Fruit fly (Drosophila melanogaster): Measurements from ENCODE around the gene CG43736.
A peak's percentile ranks its signal among the peaks of the same experiment; 100 is the strongest.

Gene CG43736

DNA sequence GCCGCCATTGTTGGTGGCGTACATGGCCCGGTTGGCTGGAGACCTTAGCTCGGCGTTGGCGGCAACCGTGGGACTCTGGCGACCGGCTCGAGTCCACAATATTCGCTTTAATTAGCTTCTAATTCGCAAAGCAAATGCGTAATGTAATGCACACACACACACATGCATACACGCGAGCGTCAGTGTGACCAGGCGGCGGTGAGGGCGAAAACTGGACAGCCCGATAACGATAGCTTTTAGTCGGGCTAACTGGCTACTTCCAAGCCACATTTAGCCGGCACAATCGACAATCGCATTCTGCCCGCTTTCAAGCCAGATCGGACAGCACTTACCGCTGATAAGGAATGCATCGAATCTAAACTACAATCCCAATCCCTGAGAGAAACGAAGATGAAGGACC is 43.0 kb upstream of the CG43736 start, which contains the start of the genes Nf-YC and xit (continued):
- TF ChIP-seq disco-r (GFP tag; optimal IDR thresholded peaks at IDR 0.05), result no peak
- TF ChIP-seq CG6689 (GFP tag; IDR thresholded peaks at IDR 0.05), result no peak
- TF ChIP-seq ERR (GFP tag; optimal IDR thresholded peaks at IDR 0.05), result no peak
- no peak for TF ChIP-seq Atf6 (GFP tag; IDR thresholded peaks at IDR 0.05)
- TF ChIP-seq sens (GFP tag), result no peak
- TF ChIP-seq CG14965 (GFP tag; optimal IDR thresholded peaks at IDR 0.05; ENCODE audit: borderline replicate concordance), result no peak
- no peak for TF ChIP-seq Camta (GFP tag; optimal IDR thresholded peaks at IDR 0.05)
- no peak for TF ChIP-seq Hr3 (GFP tag; optimal IDR thresholded peaks at IDR 0.05)
- TF ChIP-seq Myb (GFP tag; optimal IDR thresholded peaks at IDR 0.05), result peak; percentile 21
- no peak for TF ChIP-seq sc (optimal IDR thresholded peaks at IDR 0.05)
- TF ChIP-seq sc (GFP tag; optimal IDR thresholded peaks at IDR 0.05), result no peak
- peak; percentile 80 for TF ChIP-seq gfzf (GFP tag; optimal IDR thresholded peaks at IDR 0.05)
- TF ChIP-seq CG10654 (GFP tag; optimal IDR thresholded peaks at IDR 0.05), result no peak
- TF ChIP-seq tio (GFP tag; optimal IDR thresholded peaks at IDR 0.05), result no peak
- no peak for TF ChIP-seq NK7.1 (GFP tag; optimal IDR thresholded peaks at IDR 0.05)
- no peak for TF ChIP-seq fd102C (GFP tag; optimal IDR thresholded peaks at IDR 0.05)
- peak; percentile 32; the same call in 1 of the 4 replicates for TF ChIP-seq Dll (GFP tag; IDR thresholded peaks at IDR 0.05; ENCODE audit: partially characterized antibody)
- TF ChIP-seq CG9215 (GFP tag; IDR thresholded peaks at IDR 0.05), result no peak
- TF ChIP-seq fd64A (GFP tag; optimal IDR thresholded peaks at IDR 0.05), result no peak
- peak; percentile 96 for TF ChIP-seq Sry-β (GFP tag; optimal IDR thresholded peaks at IDR 0.05)
- TF ChIP-seq abd-A (tag; optimal IDR thresholded peaks at IDR 0.05), result no peak
- no peak for TF ChIP-seq psq (GFP tag; optimal IDR thresholded peaks at IDR 0.05)
- peak; percentile 52 for TF ChIP-seq nmo (GFP tag; optimal IDR thresholded peaks at IDR 0.05)
- TF ChIP-seq Gug (GFP tag; IDR thresholded peaks at IDR 0.05), result no peak
- TF ChIP-seq CG31441 (GFP tag; IDR thresholded peaks at IDR 0.05), result no peak
- no peak for TF ChIP-seq cato (GFP tag; optimal IDR thresholded peaks at IDR 0.05; ENCODE audit: borderline replicate concordance)
- TF ChIP-seq CG17912 (GFP tag; optimal IDR thresholded peaks at IDR 0.05), result no peak
- 0 out of 3 replicates have a peak, but pooled peaks have one; percentile 12 for TF ChIP-seq ci (GFP tag; IDR thresholded peaks at IDR 0.05)
- TF ChIP-seq pros (GFP tag; optimal IDR thresholded peaks at IDR 0.05), result no peak
- no peak for TF ChIP-seq sim (GFP tag; IDR thresholded peaks at IDR 0.05)
- TF ChIP-seq CG4360 (GFP tag; IDR thresholded peaks at IDR 0.05), result no peak
- no peak for TF ChIP-seq so (GFP tag; IDR thresholded peaks at IDR 0.05)
- no peak for TF ChIP-seq CG7357 (GFP tag; IDR thresholded peaks at IDR 0.05)
- TF ChIP-seq bowl (GFP tag; IDR thresholded peaks at IDR 0.05), result no peak
- TF ChIP-seq Dfd (GFP tag; optimal IDR thresholded peaks at IDR 0.05), result no peak
- peak; percentile 70 for TF ChIP-seq BEAF-32 (GFP tag; optimal IDR thresholded peaks at IDR 0.05)
- no peak for TF ChIP-seq CG4820 (GFP tag; optimal IDR thresholded peaks at IDR 0.05)
- no peak for TF ChIP-seq dmrt11E (tag; optimal IDR thresholded peaks at IDR 0.05)
- TF ChIP-seq zen2 (GFP tag; IDR thresholded peaks at IDR 0.05; ENCODE audit: partially characterized antibody), result peak; percentile 41; the same call in 1 of the 3 replicates
- no peak for TF ChIP-seq B-H1 (GFP tag; IDR thresholded peaks at IDR 0.05)
- no peak for TF ChIP-seq CG1233 (GFP tag; optimal IDR thresholded peaks at IDR 0.05)
- TF ChIP-seq Mad (GFP tag; optimal IDR thresholded peaks at IDR 0.05), result no peak
- TF ChIP-seq Hr51 (GFP tag; optimal IDR thresholded peaks at IDR 0.05), result no peak
- TF ChIP-seq CG7271 (tag; optimal IDR thresholded peaks at IDR 0.05), result no peak
- no peak for TF ChIP-seq ham (GFP tag; IDR thresholded peaks at IDR 0.05)
- no peak for TF ChIP-seq en (GFP tag; optimal IDR thresholded peaks at IDR 0.05)
- TF ChIP-seq h (optimal IDR thresholded peaks at IDR 0.05), result no peak
- no peak for TF ChIP-seq chn (GFP tag; optimal IDR thresholded peaks at IDR 0.05)
- no peak for TF ChIP-seq mirr (GFP tag; optimal IDR thresholded peaks at IDR 0.05)
- TF ChIP-seq pho (GFP tag; optimal IDR thresholded peaks at IDR 0.05), result no peak
- no peak for TF ChIP-seq tgo (GFP tag; IDR thresholded peaks at IDR 0.05)
- no peak for TF ChIP-seq CG10147 (GFP tag; optimal IDR thresholded peaks at IDR 0.05)
- TF ChIP-seq CG6813 (GFP tag; optimal IDR thresholded peaks at IDR 0.05), result no peak

All from whole organism, embryonic.